Fruit fly (Drosophila melanogaster) whole organism, wandering third instar larva: Measurements from ENCODE around the gene Ir94f.
A peak's percentile ranks its signal among the peaks of the same experiment; 100 is the strongest.

Experiments
- Abd-B ChIP-seq: fragments of >200 bp; optimal IDR thresholded peaks from 2 replicates; lab custom pipeline; 2017; ENCODE audit warnings: missing biosample characterization, missing genetic modification characterization
- CG32264 ChIP-seq: fragments of 200-800 bp; sonication (Bioruptor generic); optimal IDR thresholded peaks from 2 replicates; lab custom pipeline; 2016; ENCODE audit warnings: missing biosample characterization, missing genetic modification characterization
- CG9705 ChIP-seq: fragments of 200-800 bp; sonication (Bioruptor generic); optimal IDR thresholded peaks from 2 replicates; lab custom pipeline; 2018; ENCODE audit warnings: missing biosample characterization, mild to moderate bottlenecking, missing genetic modification characterization
- CrebA ChIP-seq: fragments of 200-800 bp; sonication (Bioruptor generic); optimal IDR thresholded peaks from 2 replicates; lab custom pipeline; 2016; ENCODE audit warnings: missing biosample characterization, mild to moderate bottlenecking, missing genetic modification characterization, borderline replicate concordance
- Dfd ChIP-seq: fragments of >200 bp; optimal IDR thresholded peaks from 2 replicates; lab custom pipeline; 2017; ENCODE audit warnings: missing biosample characterization, missing genetic modification characterization
- Dif ChIP-seq: fragments of 200-275, 200-300 bp; sonication (Bioruptor generic); optimal IDR thresholded peaks from 2 replicates; lab custom pipeline; 2018; ENCODE audit warnings: missing biosample characterization, missing genetic modification characterization; ENCODE audit not compliant: partially characterized antibody
- GATAd ChIP-seq: sonication (Bioruptor generic); optimal IDR thresholded peaks from 2 replicates; lab custom pipeline; 2016; ENCODE audit warnings: missing biosample characterization, missing genetic modification characterization
- HLH106 ChIP-seq: fragments of 200-800 bp; optimal IDR thresholded peaks from 3 replicates; lab custom pipeline; 2019; ENCODE audit warnings: missing biosample characterization, mild to moderate bottlenecking, missing genetic modification characterization, moderate library complexity
- Hnf4 ChIP-seq: fragments of 200-800 bp; sonication (Bioruptor generic); optimal IDR thresholded peaks from 2 replicates; lab custom pipeline; 2016; ENCODE audit warnings: missing biosample characterization, mild to moderate bottlenecking, missing genetic modification characterization
- Hr78 ChIP-seq: fragments of >200 bp; optimal IDR thresholded peaks from 2 replicates; lab custom pipeline; 2017; ENCODE audit warnings: missing biosample characterization, missing genetic modification characterization
- Hr83 ChIP-seq: fragments of 200-300 bp; sonication (Bioruptor generic); optimal IDR thresholded peaks from 2 replicates; lab custom pipeline; 2016; ENCODE audit warnings: missing biosample characterization, mild to moderate bottlenecking, missing genetic modification characterization, moderate library complexity; ENCODE audit not compliant: poor library complexity, severe bottlenecking
- Jra ChIP-seq: sonication (Bioruptor generic); optimal IDR thresholded peaks from 2 replicates; lab custom pipeline; 2016; ENCODE audit warnings: missing biosample characterization, missing genetic modification characterization
- Mio ChIP-seq: sonication (Bioruptor generic); optimal IDR thresholded peaks from 2 replicates; lab custom pipeline; 2016; ENCODE audit warnings: missing biosample characterization, missing genetic modification characterization
- Myc ChIP-seq: fragments of >200 bp; optimal IDR thresholded peaks from 2 replicates; lab custom pipeline; 2017
- N ChIP-seq: fragments of >200 bp; optimal IDR thresholded peaks from 2 replicates; lab custom pipeline; 2018; ENCODE audit warnings: missing biosample characterization, missing external identifiers, missing genetic modification characterization
- OdsH ChIP-seq: fragments of 200-800 bp; sonication (Bioruptor generic); optimal IDR thresholded peaks from 2 replicates; lab custom pipeline; 2016; ENCODE audit warnings: missing biosample characterization, mild to moderate bottlenecking, missing genetic modification characterization
- Rel ChIP-seq, 2 experiments: fragments of 200-800 bp; sonication (Bioruptor generic) in 1 of 2; optimal IDR thresholded peaks; 2 replicates in 1 of 2; 3 replicates in 1 of 2; lab custom pipeline; 2016 to 2019; ENCODE audit warnings: mild to moderate bottlenecking in 2 of 2, missing biosample characterization in 2 of 2, missing genetic modification characterization in 2 of 2, moderate library complexity in 1 of 2
- Sp1 ChIP-seq: fragments of 200-800 bp; sonication (Bioruptor generic); optimal IDR thresholded peaks from 3 replicates; lab custom pipeline; 2019; ENCODE audit warnings: missing biosample characterization, mild to moderate bottlenecking, missing genetic modification characterization, moderate library complexity
- Vsx2 ChIP-seq: fragments of 200-300, 225-300 bp; sonication (Bioruptor generic); optimal IDR thresholded peaks from 2 replicates; lab custom pipeline; 2018; ENCODE audit warnings: missing biosample characterization, missing genetic modification characterization; ENCODE audit not compliant: partially characterized antibody
- br ChIP-seq: fragments of 200-800 bp; sonication (Bioruptor generic); optimal IDR thresholded peaks from 2 replicates; lab custom pipeline; 2016; ENCODE audit warnings: missing biosample characterization, missing genetic modification characterization
- brk ChIP-seq: fragments of 200-800 bp; sonication (Bioruptor generic); optimal IDR thresholded peaks from 2 replicates; lab custom pipeline; 2016; ENCODE audit warnings: missing biosample characterization, mild to moderate bottlenecking, missing genetic modification characterization
- dl ChIP-seq, 2 experiments: fragments of 175-275, 200-275 bp in 1 of 2; fragments of 200-275 bp in 1 of 2; sonication (Bioruptor generic); optimal IDR thresholded peaks; lab custom pipeline; 2018; ENCODE audit warnings: mild to moderate bottlenecking in 2 of 2, missing biosample characterization in 2 of 2, missing genetic modification characterization in 2 of 2, moderate library complexity in 2 of 2; ENCODE audit not compliant: partially characterized antibody in 2 of 2, insufficient read depth in 1 of 2
- dmrt93B ChIP-seq: fragments of 200-800 bp; sonication (Bioruptor generic); optimal IDR thresholded peaks from 2 replicates; lab custom pipeline; 2018; ENCODE audit warnings: missing biosample characterization, mild to moderate bottlenecking, missing genetic modification characterization
- dsf ChIP-seq: sonication (Bioruptor generic); optimal IDR thresholded peaks from 2 replicates; lab custom pipeline; 2016; ENCODE audit warnings: missing biosample characterization, missing genetic modification characterization, borderline replicate concordance
- ey ChIP-seq: fragments of 200-800 bp; sonication (Bioruptor generic); optimal IDR thresholded peaks from 2 replicates; lab custom pipeline; 2016; ENCODE audit warnings: missing biosample characterization, missing genetic modification characterization
- foxo ChIP-seq, 2 experiments: fragments of 200-800 bp; sonication (Bioruptor generic); optimal IDR thresholded peaks; 2 replicates in 1 of 2; 3 replicates in 1 of 2; lab custom pipeline; 2016 to 2017; ENCODE audit warnings: missing biosample characterization in 2 of 2, missing genetic modification characterization in 2 of 2
- fru ChIP-seq: fragments of 200-800 bp; sonication (Bioruptor generic); optimal IDR thresholded peaks from 3 replicates; lab custom pipeline; 2016; ENCODE audit warnings: missing biosample characterization, mild to moderate bottlenecking, missing genetic modification characterization
- h ChIP-seq: fragments of 200-800 bp; sonication (Bioruptor generic); optimal IDR thresholded peaks from 3 replicates; lab custom pipeline; 2016; ENCODE audit warnings: missing biosample characterization, mild to moderate bottlenecking, missing genetic modification characterization
- jim ChIP-seq: fragments of 175-275, 200-325 bp; sonication (Bioruptor generic); optimal IDR thresholded peaks from 2 replicates; lab custom pipeline; 2016; ENCODE audit warnings: missing biosample characterization, mild to moderate bottlenecking, missing genetic modification characterization
- lola ChIP-seq: fragments of >200 bp; optimal IDR thresholded peaks from 2 replicates; lab custom pipeline; 2017; ENCODE audit warnings: missing biosample characterization, missing genetic modification characterization
- pan ChIP-seq: fragments of >200 bp; optimal IDR thresholded peaks from 2 replicates; lab custom pipeline; 2017
- psq ChIP-seq: fragments of 200-800 bp; sonication (Bioruptor generic); optimal IDR thresholded peaks from 3 replicates; lab custom pipeline; 2017; ENCODE audit warnings: missing biosample characterization, mild to moderate bottlenecking, missing genetic modification characterization, moderate library complexity
- rgr ChIP-seq: fragments of 200-800 bp; sonication (Bioruptor generic); optimal IDR thresholded peaks from 3 replicates; lab custom pipeline; 2016; ENCODE audit warnings: missing biosample characterization, mild to moderate bottlenecking, missing genetic modification characterization
- sage ChIP-seq: fragments of 200-800 bp; sonication (Bioruptor generic); optimal IDR thresholded peaks from 2 replicates; lab custom pipeline; 2016; ENCODE audit warnings: missing biosample characterization, mild to moderate bottlenecking, missing genetic modification characterization
- sv ChIP-seq: fragments of 200-800 bp; sonication (Bioruptor generic); optimal IDR thresholded peaks from 3 replicates; lab custom pipeline; 2016; ENCODE audit warnings: missing biosample characterization, missing genetic modification characterization
- tai ChIP-seq: sonication (Bioruptor generic); optimal IDR thresholded peaks from 2 replicates; lab custom pipeline; 2016; ENCODE audit warnings: missing biosample characterization, missing genetic modification characterization
- usp ChIP-seq: fragments of >200 bp; optimal IDR thresholded peaks from 2 replicates; lab custom pipeline; 2017; ENCODE audit warnings: missing biosample characterization, missing genetic modification characterization
- woc ChIP-seq: sonication (Bioruptor generic); optimal IDR thresholded peaks from 2 replicates; lab custom pipeline; 2016; ENCODE audit warnings: missing biosample characterization, mild to moderate bottlenecking, missing genetic modification characterization

Gene Ir94f

DNA sequence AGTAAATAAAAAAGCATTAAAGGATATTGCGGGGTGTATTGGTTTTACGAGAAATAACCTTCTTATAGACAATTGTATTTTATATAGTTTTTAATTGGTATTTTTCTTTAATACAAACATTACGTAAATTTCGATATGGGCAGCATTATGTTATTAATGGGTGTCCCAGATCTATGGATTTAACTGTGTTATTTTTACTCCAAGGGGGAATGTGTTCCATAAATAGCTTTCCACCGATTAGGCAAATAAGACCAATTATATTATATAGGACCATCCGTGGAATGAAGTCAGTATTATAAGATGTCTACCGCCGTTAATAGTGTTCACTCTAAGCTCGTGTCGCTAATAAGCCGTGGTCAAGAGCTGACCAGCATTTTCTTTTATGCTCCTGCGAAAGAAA lies 1.9 kb downstream of the Ir94f start, which contains the start of gene Ir94g:
TSS of gene Ir94g (plus strand) at position 301 of the 400 bp plus-strand sequence.
- TF ChIP-seq jim (GFP tag; lab: Kevin White, UChicago) = no peak
- no peak for TF ChIP-seq dmrt93B (GFP tag; lab: Kevin White, UChicago)
- TF ChIP-seq fru (GFP tag; lab: Kevin White, UChicago) = no peak
- no peak for TF ChIP-seq h
- TF ChIP-seq Dif (GFP tag; lab: Kevin White, UChicago) = no peak
- no peak for TF ChIP-seq foxo (GFP tag; optimal IDR thresholded peaks at IDR 0.05; lab: Kevin White, UChicago)

DNA sequence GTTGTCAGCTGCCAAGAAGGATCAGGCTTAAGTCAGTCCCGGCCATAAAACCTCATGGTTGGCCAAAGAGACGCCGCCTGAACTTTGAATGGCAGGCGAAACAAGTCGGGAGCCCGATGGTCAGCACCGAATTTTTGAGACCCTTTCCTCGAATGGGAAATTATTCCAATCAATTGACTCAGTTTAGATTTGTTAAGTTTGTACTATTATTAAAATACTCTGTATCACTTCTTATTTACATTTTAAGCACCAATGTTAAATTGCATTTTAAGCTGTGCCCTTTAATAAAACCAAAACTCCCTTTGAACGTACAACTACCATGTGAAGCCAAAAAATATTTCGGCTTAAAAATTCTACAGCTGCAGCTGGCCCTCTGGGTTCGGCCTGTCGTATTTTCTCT lies 5.1 kb downstream of the Ir94f start:
- TF ChIP-seq Dfd (GFP tag; lab: Kevin White, UChicago) (no peak), fru (GFP tag; lab: Kevin White, UChicago) (peak; percentile 86), Hr78 (GFP tag; lab: Kevin White, UChicago) (no peak), CrebA (GFP tag; lab: Kevin White, UChicago) (peak; percentile 10), rgr (GFP tag; lab: Kevin White, UChicago) (peak; percentile 74), ey (peak; percentile 81), usp (GFP tag; lab: Kevin White, UChicago) (no peak), brk (no peak), CG32264 (GFP tag; lab: Kevin White, UChicago) (peak; percentile 35), tai (no peak), Mio (no peak), Sp1 (peak; percentile 74), CG9705 (GFP tag; lab: Kevin White, UChicago) (no peak), N (GFP tag; lab: Kevin White, UChicago) (no peak), jim (GFP tag; lab: Kevin White, UChicago) (no peak), OdsH (GFP tag; lab: Kevin White, UChicago) (peak; percentile 78), dsf (GFP tag; lab: Kevin White, UChicago) (no peak), Jra (GFP tag; lab: Kevin White, UChicago) (no peak), psq (peak; percentile 74), Abd-B (no peak), foxo (GFP tag; optimal IDR thresholded peaks at IDR 0.05; lab: Kevin White, UChicago) (peak in 1 of 2 experiments; percentile 81), Myc (no peak), Hr83 (no peak), sage (GFP tag; lab: Kevin White, UChicago) (no peak), Vsx2 (GFP tag; lab: Kevin White, UChicago) (no peak), dl (GFP tag; optimal IDR thresholded peaks at IDR 0.05; lab: Kevin White, UChicago; ENCODE audit: insufficient read depth in 1 of 2, partially characterized antibody in 2 of 2) (no peak), Rel (GFP tag; optimal IDR thresholded peaks at IDR 0.05; lab: Kevin White, UChicago) (no peak), Rel (tag; optimal IDR thresholded peaks at IDR 0.05; lab: Kevin White, UChicago) (no peak), HLH106 (tag; lab: Kevin White, UChicago) (peak; percentile 77), h (peak; percentile 85), dmrt93B (GFP tag; lab: Kevin White, UChicago) (peak; percentile 69), GATAd (GFP tag; lab: Kevin White, UChicago) (no peak), br (peak; percentile 85), sv (GFP tag; lab: Kevin White, UChicago) (no peak), Hnf4 (GFP tag; lab: Kevin White, UChicago) (peak; percentile 48), lola (no peak), Dif (GFP tag; lab: Kevin White, UChicago) (no peak), woc (GFP tag; lab: Kevin White, UChicago) (peak; percentile 75), pan (lab: Kevin White, UChicago) (no peak)

DNA sequence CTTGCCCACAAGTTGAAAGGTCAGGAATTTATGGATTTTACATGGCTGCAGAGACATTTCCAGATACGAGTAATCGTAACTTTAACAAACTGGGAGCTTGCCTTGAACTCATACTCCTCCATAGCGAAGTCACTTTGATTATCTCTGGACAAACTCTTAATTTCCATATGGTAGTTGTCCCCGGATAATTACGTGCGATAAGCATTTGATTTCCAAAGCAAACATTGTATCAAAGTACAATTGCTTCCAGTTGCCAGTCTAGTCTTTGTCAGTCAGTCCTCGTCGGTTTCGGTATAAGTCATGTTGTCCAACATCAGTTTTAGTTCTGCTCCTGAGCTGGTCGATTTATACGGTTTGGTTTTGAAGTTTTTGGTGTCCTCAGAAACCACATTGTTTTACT lies 5.5 kb downstream of the Ir94f start, which contains the start of gene Ir94h:
TSS of gene Ir94h (plus strand) at position 301 of the 400 bp plus-strand sequence.
- TF ChIP-seq Hnf4 (GFP tag; lab: Kevin White, UChicago) (no peak), Dif (GFP tag; lab: Kevin White, UChicago) (no peak), OdsH (GFP tag; lab: Kevin White, UChicago) (no peak), brk (no peak), CrebA (GFP tag; lab: Kevin White, UChicago) (no peak), Myc (no peak), foxo (GFP tag; optimal IDR thresholded peaks at IDR 0.05; lab: Kevin White, UChicago) (no peak), N (GFP tag; lab: Kevin White, UChicago) (no peak), dmrt93B (GFP tag; lab: Kevin White, UChicago) (no peak), usp (GFP tag; lab: Kevin White, UChicago) (no peak), Sp1 (no peak), jim (GFP tag; lab: Kevin White, UChicago) (no peak), HLH106 (tag; lab: Kevin White, UChicago) (no peak), br (no peak), Abd-B (no peak)
